Worm (Caenorhabditis elegans) whole organism, L2 larva: Measurements from ENCODE around the gene C56A3.5.
A peak's percentile ranks its signal among the peaks of the same experiment; 100 is the strongest.

Source experiments
- C34F6.9 ChIP-seq: fragments of 150-350 bp; optimal IDR thresholded peaks from 2 replicates; lab custom pipeline; 2014; ENCODE audit warnings: missing biosample characterization, missing genetic modification characterization
- F13H6.1 ChIP-seq: sonication (generic microtip); optimal IDR thresholded peaks from 2 replicates; lab custom pipeline; 2016; ENCODE audit warnings: missing genetic modification characterization, missing compliant biosample characterization
- Y55F3AM.14 ChIP-seq: fragments of 200-800 bp; sonication (Bioruptor generic); optimal IDR thresholded peaks from 2 replicates; lab custom pipeline; 2018; ENCODE audit warnings: mild to moderate bottlenecking, missing genetic modification characterization, missing compliant biosample characterization
- ZK546.5 ChIP-seq: sonication (generic microtip); optimal IDR thresholded peaks from 2 replicates; lab custom pipeline; 2017; ENCODE audit warnings: missing biosample characterization, missing genetic modification characterization
- alr-1 ChIP-seq: fragments of 150-350 bp; optimal IDR thresholded peaks from 2 replicates; lab custom pipeline; 2014; ENCODE audit warnings: missing biosample characterization, missing genetic modification characterization
- ama-1 ChIP-seq: fragments of 150-350 bp; optimal IDR thresholded peaks from 2 replicates; lab custom pipeline; 2018; ENCODE audit warnings: inconsistent platforms
- blmp-1 ChIP-seq: sonication (generic microtip); optimal IDR thresholded peaks from 2 replicates; lab custom pipeline; 2017; ENCODE audit warnings: missing genetic modification characterization, mild to moderate bottlenecking, missing compliant biosample characterization, antibody characterized with exemption, moderate library complexity; ENCODE audit not compliant: insufficient read depth
- ceh-82 ChIP-seq: fragments of 150-350 bp; optimal IDR thresholded peaks from 2 replicates; lab custom pipeline; 2014; ENCODE audit warnings: missing biosample characterization, missing genetic modification characterization
- crh-2 ChIP-seq: sonication (generic microtip); optimal IDR thresholded peaks from 2 replicates; lab custom pipeline; 2017; ENCODE audit warnings: missing biosample characterization, missing genetic modification characterization
- dmd-4 ChIP-seq: sonication (generic microtip); optimal IDR thresholded peaks from 2 replicates; lab custom pipeline; 2017; ENCODE audit warnings: missing biosample characterization, missing genetic modification characterization
- egl-27 ChIP-seq: sonication (generic microtip); optimal IDR thresholded peaks from 3 replicates; lab custom pipeline; 2017; ENCODE audit warnings: missing biosample characterization, missing genetic modification reagents, missing genetic modification characterization
- elt-1 ChIP-seq: fragments of 150-350 bp; optimal IDR thresholded peaks from 2 replicates; lab custom pipeline; 2014; ENCODE audit warnings: missing biosample characterization, missing genetic modification characterization
- fos-1 ChIP-seq: fragments of 150-350 bp; optimal IDR thresholded peaks from 2 replicates; lab custom pipeline; 2014; ENCODE audit warnings: missing biosample characterization, missing genetic modification characterization
- gmeb-1 ChIP-seq: fragments of 150-350 bp; optimal IDR thresholded peaks from 2 replicates; lab custom pipeline; 2014; ENCODE audit warnings: missing biosample characterization, missing genetic modification characterization
- lin-11 ChIP-seq: fragments of 150-350 bp; sonication (generic microtip); optimal IDR thresholded peaks from 2 replicates; lab custom pipeline; 2014; ENCODE audit warnings: missing biosample characterization, missing genetic modification characterization, inconsistent platforms, mixed read lengths
- lin-13 ChIP-seq: fragments of 150-350 bp; optimal IDR thresholded peaks from 2 replicates; lab custom pipeline; 2014; ENCODE audit warnings: missing biosample characterization, missing genetic modification reagents, missing genetic modification characterization
- lin-39 ChIP-seq: fragments of 150-350 bp; optimal IDR thresholded peaks from 2 replicates; lab custom pipeline; 2014; ENCODE audit warnings: missing biosample characterization, missing genetic modification reagents, missing genetic modification characterization
- lsy-2 ChIP-seq, 2 experiments: fragments of 150-350 bp in 1 of 2; sonication (generic microtip) in 1 of 2; optimal IDR thresholded peaks; 2 replicates each; lab custom pipeline; 2014 to 2017; ENCODE audit warnings: missing biosample characterization in 2 of 2, missing genetic modification characterization in 2 of 2
- mab-5 ChIP-seq: fragments of 150-350 bp; optimal IDR thresholded peaks from 2 replicates; lab custom pipeline; 2014; ENCODE audit warnings: missing biosample characterization, missing genetic modification characterization
- mbf-1 ChIP-seq: sonication (generic microtip); optimal IDR thresholded peaks from 2 replicates; lab custom pipeline; 2017; ENCODE audit warnings: missing biosample characterization, missing genetic modification characterization
- mdl-1 ChIP-seq, 2 experiments: fragments of 150-350 bp in 1 of 2; sonication (generic microtip) in 1 of 2; optimal IDR thresholded peaks; 2 replicates each; lab custom pipeline; 2017; ENCODE audit warnings: missing biosample characterization in 2 of 2, missing genetic modification characterization in 2 of 2
- nhr-10 ChIP-seq: sonication (generic microtip); optimal IDR thresholded peaks from 2 replicates; lab custom pipeline; 2017; ENCODE audit warnings: missing biosample characterization, missing genetic modification characterization
- nhr-11 ChIP-seq: fragments of 150-350 bp; optimal IDR thresholded peaks from 2 replicates; lab custom pipeline; 2014; ENCODE audit warnings: missing biosample characterization, missing genetic modification characterization
- nhr-129 ChIP-seq: fragments of 150-350 bp; optimal IDR thresholded peaks from 2 replicates; lab custom pipeline; 2014; ENCODE audit warnings: missing biosample characterization, missing genetic modification characterization
- nhr-21 ChIP-seq: fragments of 150-350 bp; optimal IDR thresholded peaks from 2 replicates; lab custom pipeline; 2014; ENCODE audit warnings: missing biosample characterization, missing genetic modification characterization
- nhr-23 ChIP-seq: fragments of 150-350 bp; optimal IDR thresholded peaks from 2 replicates; lab custom pipeline; 2014; ENCODE audit warnings: missing biosample characterization, missing genetic modification reagents, missing genetic modification characterization
- nhr-237 ChIP-seq: fragments of 150-350 bp; optimal IDR thresholded peaks from 2 replicates; lab custom pipeline; 2014; ENCODE audit warnings: missing biosample characterization, missing genetic modification characterization
- nhr-25 ChIP-seq: fragments of 150-350 bp; sonication (generic microtip); optimal IDR thresholded peaks from 3 replicates; lab custom pipeline; 2014; ENCODE audit warnings: missing biosample characterization, missing genetic modification characterization
- nhr-6 ChIP-seq: fragments of 150-350 bp; optimal IDR thresholded peaks from 2 replicates; lab custom pipeline; 2014; ENCODE audit warnings: missing biosample characterization, missing genetic modification characterization
- nhr-77 ChIP-seq: fragments of 150-350 bp; optimal IDR thresholded peaks from 2 replicates; lab custom pipeline; 2014; ENCODE audit warnings: missing biosample characterization, missing genetic modification characterization
- sem-4 ChIP-seq: fragments of 150-350 bp; optimal IDR thresholded peaks from 2 replicates; lab custom pipeline; 2014; ENCODE audit warnings: missing biosample characterization, missing genetic modification reagents, missing genetic modification characterization
- skn-1 ChIP-seq: sonication (generic microtip); optimal IDR thresholded peaks from 2 replicates; lab custom pipeline; 2017; ENCODE audit warnings: missing biosample characterization, missing genetic modification characterization
- sma-9 ChIP-seq, 2 experiments: fragments of 150-350 bp in 1 of 2; sonication (generic microtip) in 1 of 2; optimal IDR thresholded peaks; 2 replicates each; lab custom pipeline; 2014 to 2016; ENCODE audit warnings: missing genetic modification characterization in 2 of 2, mild to moderate bottlenecking in 1 of 2, missing biosample characterization in 1 of 2, missing compliant biosample characterization in 1 of 2, missing genetic modification reagents in 1 of 2, moderate library complexity in 1 of 2
- snpc-4 ChIP-seq: fragments of 150-350 bp; optimal IDR thresholded peaks from 2 replicates; lab custom pipeline; 2014; ENCODE audit warnings: missing biosample characterization, missing genetic modification characterization
- unc-39 ChIP-seq: fragments of 150-350 bp; optimal IDR thresholded peaks from 2 replicates; lab custom pipeline; 2014; ENCODE audit warnings: missing biosample characterization, missing genetic modification characterization
- unc-55 ChIP-seq: fragments of 150-350 bp; sonication (generic microtip); optimal IDR thresholded peaks from 3 replicates; lab custom pipeline; 2014; ENCODE audit warnings: missing biosample characterization, missing genetic modification reagents, missing genetic modification characterization
- zag-1 ChIP-seq: fragments of 150-350 bp; optimal IDR thresholded peaks from 2 replicates; lab custom pipeline; 2014; ENCODE audit warnings: missing biosample characterization, missing genetic modification characterization
- ztf-1 ChIP-seq: fragments of 200-800 bp; sonication (Bioruptor generic); conservative IDR thresholded peaks from 2 replicates; pipeline ENCODE4 v1.3.6; 2022; ENCODE audit warnings: missing genetic modification characterization, missing compliant biosample characterization
- ztf-11 ChIP-seq: sonication (generic microtip); optimal IDR thresholded peaks from 2 replicates; lab custom pipeline; 2017; ENCODE audit warnings: missing biosample characterization, missing genetic modification characterization
- ztf-4 ChIP-seq: fragments of 150-350 bp; optimal IDR thresholded peaks from 2 replicates; lab custom pipeline; 2014; ENCODE audit warnings: missing biosample characterization, missing genetic modification characterization

C56A3.5 gene

DNA sequence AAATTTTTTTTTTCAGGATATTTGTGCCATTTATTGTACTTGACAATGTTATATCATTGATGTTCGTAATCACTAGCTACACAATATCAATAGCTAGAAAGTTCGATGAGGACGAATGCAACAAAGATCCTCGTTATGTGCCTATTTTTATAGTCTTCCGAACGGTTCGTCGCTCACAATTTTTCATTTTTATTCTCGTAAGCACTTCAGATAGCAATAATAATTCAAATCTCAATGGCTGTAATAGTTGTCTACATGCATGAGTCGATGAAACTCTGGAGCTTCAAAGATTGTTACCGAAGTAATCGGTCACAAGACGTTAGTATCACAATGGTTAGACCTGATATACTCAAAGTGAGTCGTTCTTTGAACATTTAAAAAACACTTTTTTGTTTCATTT lies 22.6 kb upstream of the C56A3.5 start:
- TF ChIP-seq nhr-237 (tag; lab: Kevin White, UChicago), result no peak
- TF ChIP-seq blmp-1 (tag; lab: Kevin White, UChicago), result no peak
- peak; percentile 7 for TF ChIP-seq nhr-129 (tag; lab: Kevin White, UChicago)
- TF ChIP-seq F13H6.1 (tag; lab: Kevin White, UChicago), result no peak
- TF ChIP-seq snpc-4 (tag; lab: Kevin White, UChicago), result no peak
- TF ChIP-seq gmeb-1 (tag; lab: Kevin White, UChicago), result no peak
- TF ChIP-seq, all 48 proteins: peak for 1

DNA sequence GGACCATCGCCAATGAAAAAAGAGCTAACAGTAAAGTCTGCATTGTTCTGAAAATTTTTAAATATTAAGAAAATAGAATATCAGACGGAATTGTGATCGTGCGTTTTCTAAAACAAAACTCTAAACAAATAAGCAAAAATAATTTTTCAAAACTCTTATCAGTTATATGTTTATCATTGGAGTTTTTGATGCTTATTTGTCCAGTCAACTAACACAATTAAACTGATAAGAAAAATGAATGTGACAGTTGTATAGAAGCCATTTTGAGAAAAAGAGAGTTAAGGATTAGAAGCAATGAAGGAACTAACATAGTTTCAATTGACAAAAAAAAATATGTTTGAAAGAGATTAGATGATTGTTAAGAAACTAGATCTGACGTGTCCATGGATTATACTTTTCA lies 21.1 kb upstream of the C56A3.5 start, which contains the start of gene ttr-44:
Gene ttr-44 (minus strand): TSS at position 47 of the 400 bp plus-strand sequence.
- no peak for TF ChIP-seq Y55F3AM.14 (GFP tag; lab: Kevin White, UChicago)
- TF ChIP-seq fos-1 (tag; lab: Kevin White, UChicago), result peak; percentile 93
- TF ChIP-seq, all 48 proteins: peak for 1

DNA sequence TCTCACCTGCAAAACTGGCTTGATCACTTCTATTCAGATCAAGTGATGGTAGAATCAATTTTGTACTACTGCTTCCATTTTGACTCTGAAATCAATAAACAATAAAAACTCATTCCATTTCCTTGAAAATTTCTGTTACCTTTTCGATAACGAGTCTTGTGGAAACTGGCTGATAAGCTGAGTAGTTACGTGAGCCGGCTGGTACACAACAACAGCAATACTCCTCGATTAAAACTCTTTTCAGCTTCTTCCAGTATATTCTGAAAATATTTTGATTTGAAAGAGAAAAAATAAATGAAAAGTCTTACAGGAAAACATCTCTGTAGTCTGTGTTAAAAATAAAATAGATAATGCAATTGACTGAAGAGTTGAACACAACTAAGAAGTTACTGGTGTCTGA lies 19.3 kb upstream of the C56A3.5 start:
- TF ChIP-seq crh-2 (no peak), egl-27 (tag; lab: Kevin White, UChicago) (no peak), nhr-21 (tag; lab: Kevin White, UChicago) (no peak), fos-1 (tag; lab: Kevin White, UChicago) (no peak), nhr-237 (tag; lab: Kevin White, UChicago) (no peak), zag-1 (tag; lab: Kevin White, UChicago) (no peak), sma-9 (GFP tag; optimal IDR thresholded peaks at IDR 0.05; lab: Kevin White, UChicago) (no peak), sma-9 (tag; optimal IDR thresholded peaks at IDR 0.05; lab: Kevin White, UChicago) (no peak), C34F6.9 (tag; lab: Kevin White, UChicago) (no peak), lin-39 (tag; lab: Kevin White, UChicago) (no peak), dmd-4 (no peak), blmp-1 (tag; lab: Kevin White, UChicago) (no peak), nhr-11 (tag; lab: Kevin White, UChicago) (no peak), nhr-25 (no peak)

DNA sequence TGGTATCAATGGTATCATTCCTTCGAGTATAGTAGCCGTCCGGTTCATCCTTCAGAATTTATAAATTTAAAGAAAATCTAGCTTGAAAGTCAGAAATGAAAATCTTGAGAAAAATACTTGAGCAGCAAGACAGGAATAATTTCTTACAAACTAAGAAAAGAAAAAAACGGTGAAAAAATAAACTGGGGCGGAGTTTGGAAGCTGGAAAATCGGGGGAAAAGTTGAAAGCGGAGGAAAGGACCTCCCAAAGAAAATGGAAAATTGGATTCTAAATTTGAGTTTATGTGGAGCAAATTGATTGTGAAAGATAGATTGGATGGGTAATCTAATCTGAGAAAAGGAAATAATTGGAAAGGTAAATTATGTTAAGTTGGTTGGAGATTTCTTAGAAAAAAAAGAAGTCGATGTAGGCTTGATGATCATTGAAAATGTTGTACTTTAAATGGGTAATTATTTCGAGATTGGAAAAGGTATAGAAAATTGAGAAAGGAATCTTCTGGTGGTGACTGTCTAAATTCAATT lies 15.6 kb upstream of the C56A3.5 start, which contains the start of gene frpr-5:
Gene frpr-5 (minus strand): TSS at position 51 of the 522 bp plus-strand sequence.
- no peak for TF ChIP-seq unc-39
- TF ChIP-seq alr-1, result no peak
- TF ChIP-seq ZK546.5 (tag; lab: Kevin White, UChicago), result no peak
- no peak for TF ChIP-seq ztf-1
- no peak for TF ChIP-seq nhr-6 (tag; lab: Kevin White, UChicago)
- no peak for TF ChIP-seq sem-4 (tag; lab: Kevin White, UChicago)

DNA sequence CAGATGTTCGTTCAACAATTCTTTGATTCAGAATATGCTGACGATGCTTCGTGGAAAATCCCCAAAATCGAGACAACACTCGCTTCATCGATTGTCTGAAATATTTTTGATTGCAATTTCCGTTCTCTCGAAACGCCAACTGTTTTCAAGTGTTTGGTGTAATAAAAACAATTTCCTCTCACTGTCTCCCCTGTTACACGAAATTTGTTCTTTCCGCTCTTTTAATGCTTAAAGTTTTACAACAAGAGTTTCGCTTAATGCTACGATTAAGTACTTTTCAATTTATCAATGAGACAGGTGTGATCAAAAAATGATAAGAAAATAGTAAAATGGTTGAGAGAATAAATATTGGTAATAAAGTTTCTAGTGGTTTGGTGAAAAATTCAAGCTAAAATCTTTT lies 4.5 kb downstream of the C56A3.5 start, which contains the start of gene C56A3.6:
Gene C56A3.6 (minus strand): TSS at position 101 of the 400 bp plus-strand sequence.
- TF ChIP-seq lsy-2 (tag; optimal IDR thresholded peaks at IDR 0.05; lab: Kevin White, UChicago) (no peak), ceh-82 (tag; lab: Kevin White, UChicago) (no peak), nhr-237 (tag; lab: Kevin White, UChicago) (no peak)

DNA sequence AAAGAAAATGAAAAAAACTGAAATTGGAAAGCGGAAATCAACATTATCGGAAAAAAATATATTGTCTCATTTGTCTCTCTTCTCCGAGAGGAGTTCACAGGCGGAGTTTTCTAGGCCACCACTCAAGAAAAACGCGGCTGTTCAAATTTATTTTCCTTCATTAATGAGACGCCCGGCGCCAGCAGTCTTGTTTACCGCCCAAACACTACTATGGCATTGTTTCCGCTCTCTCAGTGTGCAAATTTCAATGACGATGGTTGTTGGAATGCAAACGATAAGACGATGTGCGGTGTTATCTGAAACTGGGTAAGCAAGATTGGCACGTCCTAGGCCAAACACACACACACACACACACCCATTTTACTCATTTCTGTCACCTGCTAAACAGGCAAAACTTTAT lies 5.0 kb downstream of the C56A3.5 start, which contains the start of gene cav-2:
Gene cav-2 (plus strand): TSS at position 359 of the 400 bp plus-strand sequence.
- TF ChIP-seq ztf-4 (tag; lab: Kevin White, UChicago) (no peak), sem-4 (tag; lab: Kevin White, UChicago) (peak; percentile 59), ztf-11 (tag; lab: Kevin White, UChicago) (no peak), sma-9 (GFP tag; optimal IDR thresholded peaks at IDR 0.05; lab: Kevin White, UChicago) (peak; percentile 85), sma-9 (tag; optimal IDR thresholded peaks at IDR 0.05; lab: Kevin White, UChicago) (no peak), gmeb-1 (tag; lab: Kevin White, UChicago) (peak; percentile 96), fos-1 (tag; lab: Kevin White, UChicago) (peak; percentile 87), ztf-1 (no peak), lin-13 (peak; percentile 64), lin-39 (tag; lab: Kevin White, UChicago) (no peak), nhr-10 (tag; lab: Kevin White, UChicago) (no peak), snpc-4 (tag; lab: Kevin White, UChicago) (peak; percentile 62), skn-1 (no peak), nhr-77 (tag; lab: Kevin White, UChicago) (no peak), ama-1 (lab: Kevin White, UChicago) (no peak), unc-55 (GFP tag; lab: Kevin White, UChicago) (peak; percentile 92), elt-1 (no peak), nhr-6 (tag; lab: Kevin White, UChicago) (no peak), egl-27 (tag; lab: Kevin White, UChicago) (peak; percentile 36), mbf-1 (tag; lab: Kevin White, UChicago) (no peak), unc-39 (no peak), nhr-23 (tag; lab: Kevin White, UChicago) (no peak), mdl-1 (tag; optimal IDR thresholded peaks at IDR 0.05; lab: Kevin White, UChicago) (peak in 1 of 2 experiments; percentile 13), lin-11 (tag; lab: Kevin White, UChicago) (peak; percentile 34), crh-2 (peak; percentile 84), lsy-2 (tag; optimal IDR thresholded peaks at IDR 0.05; lab: Kevin White, UChicago) (peak; percentile 58 to 83), C34F6.9 (tag; lab: Kevin White, UChicago) (peak; percentile 82), nhr-21 (tag; lab: Kevin White, UChicago) (peak; percentile 58), mab-5 (tag; lab: Kevin White, UChicago) (peak; percentile 73), nhr-25 (peak; percentile 72)
